Worm (Caenorhabditis elegans) whole organism, midembryonic: ENCODE data around the gene nit-1.

Experiments
- T22C8.4 ChIP-seq: fragments of 200-800 bp; sonication (Bioruptor generic); IDR thresholded peaks from 2 replicates; pipeline ENCODE4 v1.3.6; 2022; ENCODE audit warnings: missing genetic modification characterization, missing compliant biosample characterization
- cog-1 ChIP-seq: sonication (generic microtip); optimal IDR thresholded peaks from 2 replicates; lab custom pipeline; 2016; ENCODE audit warnings: missing genetic modification characterization, missing compliant biosample characterization
- flt-1 ChIP-seq: fragments of 200-800 bp; sonication (Bioruptor generic); IDR thresholded peaks from 2 replicates; pipeline ENCODE4 v1.3.6; 2022; ENCODE audit warnings: missing genetic modification characterization, missing compliant biosample characterization
- klf-2 ChIP-seq: fragments of 200-800 bp; sonication (Bioruptor generic); conservative IDR thresholded peaks from 2 replicates; pipeline ENCODE4 v1.3.6; 2022; ENCODE audit warnings: missing genetic modification reagents, missing genetic modification characterization, missing compliant biosample characterization
- med-1 ChIP-seq: sonication (generic microtip); optimal IDR thresholded peaks from 2 replicates; lab custom pipeline; 2017; ENCODE audit warnings: missing genetic modification characterization, mild to moderate bottlenecking, missing compliant biosample characterization, antibody characterized with exemption, missing genetic modification reagents; ENCODE audit not compliant: insufficient read depth
- ref-1 ChIP-seq: fragments of 200-800 bp; sonication (Bioruptor generic); conservative IDR thresholded peaks from 2 replicates; pipeline ENCODE4 v1.3.6; 2022; ENCODE audit warnings: missing genetic modification reagents, missing genetic modification characterization, missing compliant biosample characterization
- tab-1 ChIP-seq: fragments of 200-800 bp; sonication (Bioruptor generic); IDR thresholded peaks from 2 replicates; pipeline ENCODE4 v1.3.6; 2022; ENCODE audit warnings: missing genetic modification characterization, missing compliant biosample characterization
- ztf-23 ChIP-seq: fragments of 200-800 bp; sonication (Bioruptor generic); IDR thresholded peaks from 2 replicates; pipeline ENCODE4 v1.3.6; 2022; ENCODE audit warnings: missing genetic modification reagents, missing genetic modification characterization, missing compliant biosample characterization
- ztf-29 ChIP-seq: fragments of 200-800 bp; sonication (Bioruptor generic); IDR thresholded peaks from 2 replicates; pipeline ENCODE4 v1.3.6; 2022; ENCODE audit warnings: missing genetic modification reagents, missing genetic modification characterization, missing compliant biosample characterization

DNA sequence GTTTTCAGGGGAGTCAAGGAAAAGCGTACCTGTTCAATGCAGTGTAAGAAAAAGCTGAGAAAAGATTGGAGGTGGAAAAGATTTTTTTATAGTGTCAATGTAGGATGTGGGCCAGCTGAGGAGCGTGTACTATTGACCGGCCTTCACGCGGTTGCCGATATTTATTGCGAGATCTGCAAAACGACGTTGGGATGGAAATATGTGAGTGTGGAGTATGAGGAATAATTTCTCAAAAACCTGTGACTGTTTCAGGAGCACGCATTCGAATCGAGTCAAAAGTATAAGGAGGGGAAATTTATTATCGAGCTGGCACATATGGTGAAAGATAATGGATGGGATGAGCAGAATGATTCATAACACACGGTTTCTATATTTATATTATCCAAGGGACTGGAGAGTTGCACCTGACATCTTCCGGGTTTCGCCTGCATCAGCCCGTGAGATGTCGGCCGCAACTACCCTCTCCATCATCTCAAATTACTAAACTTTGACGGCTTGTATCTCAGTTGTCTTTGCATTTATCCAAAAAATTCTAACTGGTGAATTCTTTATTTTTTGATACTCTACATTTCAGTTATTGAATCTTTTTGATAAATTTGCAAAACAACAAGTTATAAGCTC lies 35.2 kb downstream of the nit-1 start:
- TF ChIP-seq tab-1 (GFP tag; lab: Robert Waterston, UW) (no peak), T22C8.4 (no peak), ref-1 (GFP tag; lab: Robert Waterston, UW) (no peak), ztf-23 (GFP tag; lab: Robert Waterston, UW) (no peak), flt-1 (no peak), cog-1 (no peak), med-1 (GFP tag; lab: Kevin White, UChicago) (no peak), klf-2 (GFP tag; lab: Robert Waterston, UW) (no peak), ztf-29 (no peak)
